Worm (Caenorhabditis elegans): ENCODE results near the gene C28A5.2.
A peak's percentile ranks its signal among the peaks of the same experiment; 100 is the strongest.

C28A5.2 gene

ce11 chrIII:4467277-4467676, 27.9 kb upstream of the C28A5.2 start, which contains the start of gene ndg-4:
TSS of gene ndg-4 (minus strand) at chrIII:4467377.
- TF ChIP-seq nhr-11 (tag; optimal IDR thresholded peaks at IDR 0.05): no peak
- TF ChIP-seq nhr-28 (tag; optimal IDR thresholded peaks at IDR 0.05): peak; percentile 30
- TF ChIP-seq dmd-6 (GFP tag; IDR thresholded peaks at IDR 0.05): peak; percentile 11; the same call in 1 of the 2 replicates

- TF ChIP-seq aha-1 (tag) (peak; percentile 87), dve-1 (tag; optimal IDR thresholded peaks at IDR 0.05; ENCODE audit: insufficient read depth) (no peak), lin-1 (GFP tag; IDR thresholded peaks at IDR 0.05) (no peak)
These were observed 22.0 kb upstream of the C28A5.2 start for ce11 chrIII:4461337-4461736.

- TF ChIP-seq dmd-6 (GFP tag; IDR thresholded peaks at IDR 0.05) (no peak), nhr-25 (tag; optimal IDR thresholded peaks at IDR 0.05; ENCODE audit: borderline replicate concordance, insufficient read depth) (no peak), spr-1 (tag; optimal IDR thresholded peaks at IDR 0.05) (no peak), nhr-102 (tag; optimal IDR thresholded peaks at IDR 0.05) (no peak), madf-9 (GFP tag; conservative IDR thresholded peaks at IDR 0.05) (no peak)
These were observed 20.9 kb upstream of the C28A5.2 start for ce11 chrIII:4460242-4460641.

ce11 chrIII:4456579-4456978, 17.2 kb upstream of the C28A5.2 start:
- TF ChIP-seq nhr-48 (tag; optimal IDR thresholded peaks at IDR 0.05) (no peak), lsy-2 (tag; optimal IDR thresholded peaks at IDR 0.05) (peak in 1 of 2 experiments; percentile 57), rbr-2 (tag; optimal IDR thresholded peaks at IDR 0.05) (peak; percentile 24), mxl-3 (GFP tag; optimal IDR thresholded peaks at IDR 0.05) (no peak), set-16 (GFP tag; IDR thresholded peaks at IDR 0.05) (no peak), mxl-2 (GFP tag; conservative IDR thresholded peaks at IDR 0.05) (no peak), saeg-2 (GFP tag; IDR thresholded peaks at IDR 0.05) (no peak), ceh-44 (GFP tag; IDR thresholded peaks at IDR 0.05) (no peak), aha-1 (tag) (peak; percentile 16), unc-39 (tag; optimal IDR thresholded peaks at IDR 0.05) (no peak), spr-3 (GFP tag; optimal IDR thresholded peaks at IDR 0.05) (no peak), nhr-102 (tag; optimal IDR thresholded peaks at IDR 0.05) (no peak), egl-27 (tag; optimal IDR thresholded peaks at IDR 0.05) (no peak), zfp-2 (tag; optimal IDR thresholded peaks at IDR 0.05) (no peak), zfp-3 (GFP tag; conservative IDR thresholded peaks at IDR 0.05) (no peak)

ce11 chrIII:4454919-4455318, 15.6 kb upstream of the C28A5.2 start:
- TF ChIP-seq madf-5 (GFP tag; IDR thresholded peaks at IDR 0.05) (no peak), egl-27 (tag; optimal IDR thresholded peaks at IDR 0.05) (no peak), unc-62 (GFP tag; optimal IDR thresholded peaks at IDR 0.05 in 1 of 2) (peak in 1 of 2 experiments; percentile 13), unc-62 (tag; optimal IDR thresholded peaks at IDR 0.05) (no peak), hmg-1.1 (GFP tag; IDR thresholded peaks at IDR 0.05) (no peak), lin-13 (GFP tag; optimal IDR thresholded peaks at IDR 0.05) (no peak)

- peak in 1 of 2 experiments; percentile 42 for TF ChIP-seq unc-62 (GFP tag; optimal IDR thresholded peaks at IDR 0.05 in 1 of 2)
- no peak for TF ChIP-seq unc-62 (tag; optimal IDR thresholded peaks at IDR 0.05)
- no peak for TF ChIP-seq hmg-1.1 (GFP tag; IDR thresholded peaks at IDR 0.05)
- no peak for TF ChIP-seq nhr-42 (GFP tag; IDR thresholded peaks at IDR 0.05)
- TF ChIP-seq hlh-30 (tag; optimal IDR thresholded peaks at IDR 0.05; ENCODE audit: insufficient read depth): no peak
These were observed 14.4 kb upstream of the C28A5.2 start for ce11 chrIII:4453768-4454167.

- TF ChIP-seq dve-1 (tag; optimal IDR thresholded peaks at IDR 0.05; ENCODE audit: insufficient read depth) (no peak), madf-5 (GFP tag; IDR thresholded peaks at IDR 0.05) (0 out of 4 replicates have a peak, but pooled peaks of 1 of the 2 experiments have one; percentile 47)
These were observed 14.0 kb upstream of the C28A5.2 start for ce11 chrIII:4453301-4453700.
